Worm (Caenorhabditis elegans): Measurements from ENCODE around the gene tag-151.

The tag-151 gene

DNA sequence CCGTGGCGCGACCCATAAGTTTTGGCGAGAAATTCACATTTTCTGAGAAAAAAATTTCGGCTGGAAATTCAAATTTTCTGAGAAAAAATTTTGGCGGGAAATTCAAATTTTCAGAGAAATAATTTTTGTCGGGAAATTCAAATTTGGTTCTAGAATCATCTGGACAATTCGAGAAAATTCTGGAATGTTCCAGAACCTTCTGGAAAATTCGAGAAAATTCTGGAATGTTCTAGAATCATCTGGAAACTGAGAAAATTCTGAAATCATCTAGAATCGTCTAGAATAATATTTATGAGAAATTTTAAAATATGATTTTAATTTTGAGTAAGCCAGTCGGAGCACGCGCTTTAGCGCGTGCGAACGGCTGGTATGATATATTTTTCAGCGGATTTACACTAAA lies 25.2 kb upstream of the tag-151 start:
- TF ChIP-seq W03F9.2 (tag; optimal IDR thresholded peaks at IDR 0.05) (no peak), dao-5 (tag; optimal IDR thresholded peaks at IDR 0.05) (no peak), him-1 (tag; optimal IDR thresholded peaks at IDR 0.05) (no peak)

- no peak for TF ChIP-seq him-1 (tag; optimal IDR thresholded peaks at IDR 0.05)
- no peak for TF ChIP-seq dao-5 (tag; optimal IDR thresholded peaks at IDR 0.05)
- no peak for TF ChIP-seq W03F9.2 (tag; optimal IDR thresholded peaks at IDR 0.05)
Measured at ce11 chrII:4686941-4687340, 23.1 kb upstream of the tag-151 start, which contains the start of gene sre-39. Gene sre-39, plus strand, starts transcription at chrII:4687241.

DNA sequence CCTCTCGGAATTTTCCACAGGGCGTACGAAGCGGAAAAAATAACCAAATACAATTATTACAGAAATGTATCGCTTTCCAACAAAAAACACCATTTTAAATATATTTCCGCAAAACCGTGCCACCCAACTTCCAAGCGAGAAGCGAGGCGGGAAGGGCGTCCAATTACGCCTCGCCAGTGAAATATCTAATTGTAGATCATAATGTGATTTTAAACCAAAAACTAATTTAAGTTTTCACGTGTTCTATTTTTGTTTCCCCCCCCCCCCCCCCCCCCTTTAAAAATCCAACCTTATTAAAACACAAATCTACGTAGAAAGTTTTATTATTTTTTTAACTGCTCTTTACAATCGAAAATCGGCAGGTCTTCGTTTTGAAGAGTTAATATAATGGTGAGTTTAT lies 20.6 kb upstream of the tag-151 start, which contains the start of gene F10G7.12:
F10G7.12 (plus strand) TSS at position 301 of the 400 bp plus-strand sequence.
- TF ChIP-seq him-1 (tag; optimal IDR thresholded peaks at IDR 0.05) (no peak), dao-5 (tag; optimal IDR thresholded peaks at IDR 0.05) (no peak), W03F9.2 (tag; optimal IDR thresholded peaks at IDR 0.05) (no peak)

DNA sequence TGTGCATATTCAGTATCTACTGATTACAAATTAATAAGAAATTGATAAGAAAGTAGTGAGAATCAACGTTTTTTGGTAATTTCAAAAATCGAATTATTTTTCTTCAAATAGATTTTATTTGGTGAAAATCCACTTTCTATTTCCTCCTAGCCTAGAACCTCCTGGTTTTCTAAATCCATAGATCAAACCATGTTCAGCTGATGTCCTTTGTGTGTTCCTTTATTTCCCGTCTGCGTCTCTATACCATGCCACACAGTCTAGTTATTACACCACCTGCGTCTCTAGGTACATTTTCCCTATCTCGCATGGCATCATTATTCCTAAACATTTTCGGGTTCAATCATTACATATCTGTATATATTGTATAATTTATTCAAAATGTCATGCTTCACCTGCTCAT lies 16.9 kb upstream of the tag-151 start, which contains the start of gene F10G7.5:
F10G7.5 (plus strand) TSS at position 286 of the 400 bp plus-strand sequence.
- no peak for TF ChIP-seq dao-5 (tag; optimal IDR thresholded peaks at IDR 0.05)
- no peak for TF ChIP-seq him-1 (tag; optimal IDR thresholded peaks at IDR 0.05)
- no peak for TF ChIP-seq W03F9.2 (tag; optimal IDR thresholded peaks at IDR 0.05)

- no peak for TF ChIP-seq dao-5 (tag; optimal IDR thresholded peaks at IDR 0.05)
- no peak for TF ChIP-seq W03F9.2 (tag; optimal IDR thresholded peaks at IDR 0.05)
- TF ChIP-seq him-1 (tag; optimal IDR thresholded peaks at IDR 0.05): no peak
Measured at ce11 chrII:4696055-4696454, 14.0 kb upstream of the tag-151 start.

DNA sequence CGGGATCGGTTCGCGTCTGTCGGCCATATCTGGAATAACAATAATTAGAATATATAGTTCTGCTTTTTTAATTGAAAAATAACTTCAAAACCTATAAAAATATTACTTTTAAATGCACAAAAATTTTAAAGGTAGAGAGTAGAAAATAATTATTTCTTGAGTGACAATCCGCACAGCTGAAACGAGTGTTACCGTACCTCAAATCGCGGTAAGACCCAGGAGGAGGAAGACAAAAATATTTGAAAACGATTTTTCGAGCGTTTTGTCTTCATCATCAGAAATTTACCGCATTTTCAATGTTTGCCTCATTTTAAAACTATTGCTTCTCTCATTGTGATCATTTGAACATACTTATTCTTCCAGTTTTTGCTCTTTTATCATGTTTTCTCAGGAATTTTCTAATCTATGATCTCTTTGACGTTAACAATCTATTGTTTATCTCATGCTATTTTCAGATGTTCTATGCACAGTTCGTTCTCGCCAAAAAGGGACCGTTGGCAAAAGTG lies 11.8 kb upstream of the tag-151 start, which contains the start of the genes rpn-5 and scc-1:
rpn-5 (minus strand) TSS at position 162 of the 506 bp plus-strand sequence.
scc-1 (plus strand) TSS at position 456 of the 506 bp plus-strand sequence.
- TF ChIP-seq him-1 (tag; optimal IDR thresholded peaks at IDR 0.05) (no peak), W03F9.2 (tag; optimal IDR thresholded peaks at IDR 0.05) (peak; percentile 61), dao-5 (tag; optimal IDR thresholded peaks at IDR 0.05) (no peak)

ce11 chrII:4701482-4702119 lies 8.5 kb upstream of the tag-151 start, which contains the start of gene unc-85:
Gene unc-85, plus strand, starts transcription at chrII:4702069.
- TF ChIP-seq him-1 (tag; optimal IDR thresholded peaks at IDR 0.05) (peak; percentile 34), W03F9.2 (tag; optimal IDR thresholded peaks at IDR 0.05) (peak; percentile 8)

DNA sequence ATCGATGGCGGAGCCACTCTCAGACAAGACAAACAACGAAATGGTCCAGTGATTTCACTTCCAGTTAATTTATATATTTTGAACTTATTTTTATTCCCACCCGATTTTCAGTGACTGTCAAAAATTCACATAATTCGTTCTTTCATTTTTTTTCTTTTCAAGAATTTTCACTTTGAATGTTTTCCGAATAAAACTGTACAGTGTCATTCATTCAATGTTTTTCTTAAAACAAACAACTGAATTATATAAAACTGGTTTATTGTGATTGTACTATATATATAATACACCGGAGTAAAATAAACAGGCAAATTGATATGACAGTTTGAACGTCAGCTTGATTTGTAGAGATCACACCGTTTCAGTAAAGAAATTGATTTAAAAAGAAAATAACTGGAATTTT lies 7.1 kb upstream of the tag-151 start:
- TF ChIP-seq him-1 (tag; optimal IDR thresholded peaks at IDR 0.05) (no peak), W03F9.2 (tag; optimal IDR thresholded peaks at IDR 0.05) (no peak), dao-5 (tag; optimal IDR thresholded peaks at IDR 0.05) (no peak)

DNA sequence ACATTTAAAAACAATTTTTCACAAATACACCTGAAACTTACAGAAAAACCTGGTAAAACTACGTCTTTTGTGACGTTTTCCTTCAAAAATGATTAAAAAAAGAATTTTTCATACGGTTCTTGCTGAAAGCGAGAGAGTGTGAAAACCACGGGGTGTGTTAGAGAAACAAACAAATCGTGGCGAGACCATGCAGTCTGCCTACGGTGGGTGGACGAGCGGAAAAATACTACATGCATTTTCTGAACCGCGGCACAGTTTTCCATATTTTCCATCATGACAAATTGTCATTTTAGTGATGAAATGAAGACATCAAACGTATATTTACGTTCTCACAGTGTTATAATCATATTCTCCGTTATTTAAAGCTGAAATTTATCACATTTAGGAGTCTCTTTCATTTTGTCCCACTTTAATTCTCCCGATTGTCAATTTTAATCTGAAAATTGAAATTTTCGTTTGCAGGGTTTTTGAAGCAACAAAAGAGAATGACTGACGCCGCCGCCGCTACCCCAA lies 3.7 kb upstream of the tag-151 start, which contains the start of the genes F10G7.9 and tsn-1:
F10G7.9 (minus strand) TSS at position 127 of the 513 bp plus-strand sequence.
tsn-1 (plus strand) TSS at position 463 of the 513 bp plus-strand sequence.
- TF ChIP-seq him-1 (tag; optimal IDR thresholded peaks at IDR 0.05) (no peak), W03F9.2 (tag; optimal IDR thresholded peaks at IDR 0.05) (peak; percentile 88)

DNA sequence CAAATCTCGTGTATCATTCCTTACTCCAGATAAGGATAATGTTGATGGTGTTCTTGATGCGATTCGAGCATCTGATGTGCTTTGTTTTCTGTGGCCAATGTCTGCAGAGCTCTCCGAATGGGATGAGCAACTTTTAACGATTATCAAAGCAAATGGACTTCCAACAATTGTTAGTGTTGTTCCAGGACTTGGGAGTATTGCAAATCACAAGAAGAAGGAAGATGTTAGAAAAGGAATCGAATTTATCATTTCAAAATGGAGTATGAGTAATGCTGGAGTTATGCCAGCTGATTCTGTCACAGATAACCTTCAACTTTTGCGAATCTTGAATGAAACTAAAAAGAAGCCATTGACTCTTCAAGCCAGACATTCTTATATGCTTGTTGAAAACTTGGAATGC lies 736 bp downstream of the tag-151 start:
- TF ChIP-seq him-1 (tag; optimal IDR thresholded peaks at IDR 0.05) (no peak), dao-5 (tag; optimal IDR thresholded peaks at IDR 0.05) (no peak), W03F9.2 (tag; optimal IDR thresholded peaks at IDR 0.05) (no peak)

- no peak for TF ChIP-seq dao-5 (tag; optimal IDR thresholded peaks at IDR 0.05)
- no peak for TF ChIP-seq him-1 (tag; optimal IDR thresholded peaks at IDR 0.05)
- TF ChIP-seq W03F9.2 (tag; optimal IDR thresholded peaks at IDR 0.05): no peak
Measured at ce11 chrII:4715676-4716075, 5.6 kb downstream of the tag-151 start, which contains the start of gene F41C3.8. Gene F41C3.8, plus strand, starts transcription at chrII:4716046.

ce11 chrII:4726120-4726519 lies 16.0 kb downstream of the tag-151 start, which contains the start of gene F10G7.10:
Gene F10G7.10, minus strand, starts transcription at chrII:4726264.
- TF ChIP-seq dao-5 (tag; optimal IDR thresholded peaks at IDR 0.05) (no peak), W03F9.2 (tag; optimal IDR thresholded peaks at IDR 0.05) (peak; percentile 54)

DNA sequence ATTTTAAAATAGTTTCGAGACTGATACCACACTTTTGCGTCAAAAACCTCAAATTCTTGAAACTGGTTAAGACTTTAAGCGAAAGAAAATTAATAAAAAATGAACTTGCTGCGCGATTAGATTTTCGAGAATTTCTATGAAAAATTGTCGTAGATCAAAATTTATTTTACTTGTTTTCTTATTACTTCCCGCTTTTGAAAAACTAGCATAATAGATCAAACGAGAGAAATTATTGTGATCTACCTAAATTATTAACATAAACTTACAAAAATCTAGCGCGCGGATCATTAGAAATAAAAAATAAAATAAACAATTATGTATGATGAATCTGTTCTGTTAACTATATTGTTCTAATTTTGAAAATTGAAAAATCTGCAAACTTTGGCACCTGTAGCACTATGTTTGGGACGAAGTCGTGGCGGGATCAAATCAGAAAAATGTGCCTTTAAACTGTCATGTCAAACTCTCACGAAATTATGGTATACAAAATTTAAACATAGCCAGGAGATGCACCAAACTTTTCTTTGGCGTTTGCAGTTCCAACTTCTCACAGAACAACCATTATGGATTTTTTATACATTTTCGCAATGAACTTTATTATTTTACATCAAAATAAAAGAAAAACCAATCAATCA lies 16.8 kb downstream of the tag-151 start:
- TF ChIP-seq W03F9.2 (tag; optimal IDR thresholded peaks at IDR 0.05) (no peak), him-1 (tag; optimal IDR thresholded peaks at IDR 0.05) (no peak), dao-5 (tag; optimal IDR thresholded peaks at IDR 0.05) (no peak)

- TF ChIP-seq W03F9.2 (tag; optimal IDR thresholded peaks at IDR 0.05) (no peak), him-1 (tag; optimal IDR thresholded peaks at IDR 0.05) (no peak), dao-5 (tag; optimal IDR thresholded peaks at IDR 0.05) (no peak)
Measured at ce11 chrII:4727769-4728168, 17.7 kb downstream of the tag-151 start, which contains the start of gene ttr-41. Gene ttr-41, minus strand, starts transcription at chrII:4727869.
